Worm (Caenorhabditis elegans) whole organism, early embryonic: Measurements from ENCODE around the gene str-108.

Experiments used
- ama-1 ChIP-seq: fragments of 150-350 bp; optimal IDR thresholded peaks from 2 replicates; lab custom pipeline; 2014
- ceh-13 ChIP-seq: fragments of 200-800 bp; sonication (Bioruptor generic); optimal IDR thresholded peaks from 2 replicates; lab custom pipeline; 2018; ENCODE audit warnings: mild to moderate bottlenecking, missing genetic modification characterization, missing compliant biosample characterization
- scrt-1 ChIP-seq: fragments of 200-800 bp; sonication (Bioruptor generic); IDR thresholded peaks from 2 replicates; pipeline ENCODE4 v1.3.6; 2022; ENCODE audit warnings: missing genetic modification characterization, missing compliant biosample characterization
- tbx-37 ChIP-seq: fragments of 200-800 bp; sonication (Bioruptor generic); conservative IDR thresholded peaks from 2 replicates; pipeline ENCODE4 v1.3.6; 2022; ENCODE audit warnings: missing genetic modification reagents, missing genetic modification characterization, missing compliant biosample characterization

- no peak for TF ChIP-seq tbx-37 (GFP tag; lab: Robert Waterston, UW)
- TF ChIP-seq ceh-13 (GFP tag; lab: Kevin White, UChicago): no peak
- TF ChIP-seq ama-1 (lab: Kevin White, UChicago): no peak
- TF ChIP-seq scrt-1: no peak
Observed at ce11 chrV:16160087-16160486, 5.9 kb upstream of the str-108 start.
